Worm (Caenorhabditis elegans) whole organism, young adult: ENCODE results near the gene frpr-4.

Experiments used
- attf-6 ChIP-seq: fragments of 200-800 bp; sonication (Bioruptor generic); IDR thresholded peaks from 2 replicates; pipeline ENCODE4 v1.3.6; 2022; ENCODE audit warnings: missing genetic modification reagents, missing genetic modification characterization, missing compliant biosample characterization
- mcd-1 ChIP-seq: fragments of 200-800 bp; sonication (Bioruptor generic); IDR thresholded peaks from 2 replicates; pipeline ENCODE4 v1.3.6; 2022; ENCODE audit warnings: missing genetic modification reagents, missing genetic modification characterization, missing compliant biosample characterization
- unc-62 ChIP-seq: fragments of 150-350 bp; optimal IDR thresholded peaks from 2 replicates; lab custom pipeline; 2014; ENCODE audit warnings: missing biosample characterization, missing genetic modification reagents, missing genetic modification characterization

DNA sequence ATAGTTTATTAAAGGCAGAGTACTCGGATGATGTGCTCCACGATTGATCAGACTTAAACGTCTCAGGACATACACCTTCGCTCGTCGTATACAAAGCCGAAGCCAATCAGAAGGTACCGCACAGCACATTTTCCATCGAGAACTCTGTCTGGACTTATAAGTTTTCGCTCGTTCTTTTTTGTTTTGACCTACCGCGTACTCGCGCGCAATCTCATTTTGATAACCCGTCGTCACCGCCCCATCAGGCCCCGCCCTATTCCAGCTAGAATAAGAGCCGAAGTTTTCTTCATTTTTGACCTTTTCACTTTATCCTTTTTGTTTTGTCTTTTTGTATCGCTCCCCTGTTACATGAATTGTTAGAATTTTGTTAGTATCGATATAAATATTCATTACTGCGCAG is 25.7 kb downstream of the frpr-4 start, which contains the start of gene EGAP2.2:
- TF ChIP-seq attf-6 (GFP tag; lab: Robert Waterston, UW) (no peak), unc-62 (GFP tag; lab: Kevin White, UChicago) (no peak), mcd-1 (GFP tag; lab: Robert Waterston, UW) (no peak)
